Worm (Caenorhabditis elegans): Measurements from ENCODE around the gene T05H4.4.

The T05H4.4 gene

ce11 chrV:6442037-6442436 is 3.3 kb downstream of the T05H4.4 start, which contains the start of gene T05H4.3:
TSS of gene T05H4.3 (plus strand) at chrV:6442337.
- TF ChIP-seq F13C5.2 (tag; optimal IDR thresholded peaks at IDR 0.05): no peak
- no peak for TF ChIP-seq flt-1 (GFP tag; IDR thresholded peaks at IDR 0.05)
- no peak for TF ChIP-seq tra-4 (tag; optimal IDR thresholded peaks at IDR 0.05)
- no peak for TF ChIP-seq aly-1 (tag; optimal IDR thresholded peaks at IDR 0.05)
- TF ChIP-seq tbx-37 (GFP tag; conservative IDR thresholded peaks at IDR 0.05): no peak
- TF ChIP-seq B0310.2 (tag; optimal IDR thresholded peaks at IDR 0.05): no peak
- TF ChIP-seq sea-1 (GFP tag; conservative IDR thresholded peaks at IDR 0.05): no peak
- no peak for TF ChIP-seq ama-1 (optimal IDR thresholded peaks at IDR 0.05)
- TF ChIP-seq pes-1 (GFP tag; IDR thresholded peaks at IDR 0.05): no peak
- TF ChIP-seq tbx-11 (GFP tag; IDR thresholded peaks at IDR 0.05): no peak
- no peak for TF ChIP-seq ceh-13 (GFP tag; optimal IDR thresholded peaks at IDR 0.05)
- no peak for TF ChIP-seq hnd-1 (tag; optimal IDR thresholded peaks at IDR 0.05)

ce11 chrV:6448356-6448755 is 9.7 kb downstream of the T05H4.4 start, which contains the start of gene fbxa-196:
TSS of gene fbxa-196 (plus strand) at chrV:6448656.
- TF ChIP-seq tra-4 (tag; optimal IDR thresholded peaks at IDR 0.05) (no peak), ceh-36 (tag; optimal IDR thresholded peaks at IDR 0.05) (no peak), hnd-1 (tag; optimal IDR thresholded peaks at IDR 0.05) (no peak), flt-1 (GFP tag; IDR thresholded peaks at IDR 0.05) (no peak), aly-1 (tag; optimal IDR thresholded peaks at IDR 0.05) (no peak), hmbx-1 (tag; optimal IDR thresholded peaks at IDR 0.05) (no peak), F13C5.2 (tag; optimal IDR thresholded peaks at IDR 0.05) (no peak), B0310.2 (tag; optimal IDR thresholded peaks at IDR 0.05) (no peak), pes-1 (GFP tag; IDR thresholded peaks at IDR 0.05) (no peak), ets-7 (tag; optimal IDR thresholded peaks at IDR 0.05) (no peak), tbx-37 (GFP tag; conservative IDR thresholded peaks at IDR 0.05) (no peak), scrt-1 (GFP tag; IDR thresholded peaks at IDR 0.05) (no peak), sea-1 (GFP tag; conservative IDR thresholded peaks at IDR 0.05) (no peak), ceh-13 (GFP tag; optimal IDR thresholded peaks at IDR 0.05) (no peak), ama-1 (optimal IDR thresholded peaks at IDR 0.05) (no peak)

DNA sequence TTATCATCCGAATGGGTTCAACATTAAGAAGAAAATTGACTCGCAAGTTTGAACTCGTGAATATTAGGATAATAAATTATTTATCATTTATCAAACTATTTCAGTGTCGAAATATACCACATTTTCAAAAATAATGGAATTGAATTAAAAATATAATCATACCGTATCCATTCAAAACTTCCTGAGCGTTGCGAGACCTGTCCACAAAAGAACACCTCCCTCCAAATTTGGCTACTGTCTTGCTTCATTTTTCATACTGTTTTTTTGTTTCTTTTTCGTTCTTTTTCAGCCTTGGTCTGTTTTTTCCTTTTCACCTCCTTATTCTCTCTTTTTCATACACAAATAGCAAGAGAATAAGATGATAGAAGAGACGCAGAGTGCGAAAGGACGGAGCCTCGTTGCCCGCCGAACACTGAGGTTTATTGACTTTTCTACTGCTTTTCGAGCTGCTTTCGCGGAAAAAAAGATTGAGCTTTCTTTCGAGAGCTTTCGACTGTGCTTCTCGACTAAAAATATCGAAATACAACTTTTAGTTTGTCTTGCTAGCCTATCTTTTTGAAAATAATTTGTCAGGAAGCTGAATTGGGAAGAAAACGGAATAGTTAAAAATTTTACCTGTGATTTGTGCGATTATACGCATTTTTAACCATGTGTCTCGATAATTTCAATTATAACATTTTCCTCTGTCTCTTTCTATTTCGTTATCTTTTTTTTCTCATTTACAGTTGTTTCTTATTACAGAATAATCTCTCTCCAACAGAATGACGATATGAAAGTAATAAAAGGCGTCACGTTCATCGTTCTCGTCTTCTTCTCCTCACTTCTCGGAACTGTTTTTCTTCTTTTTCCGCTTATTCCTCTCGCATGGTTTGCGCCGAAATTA is 11.7 kb downstream of the T05H4.4 start, which contains the start of gene acl-8:
Gene acl-8, plus strand, starts transcription at position 742 of the 883 bp plus-strand sequence.
- TF ChIP-seq sea-1 (GFP tag; conservative IDR thresholded peaks at IDR 0.05) (no peak), ama-1 (optimal IDR thresholded peaks at IDR 0.05) (no peak), flt-1 (GFP tag; IDR thresholded peaks at IDR 0.05) (no peak), ceh-36 (tag; optimal IDR thresholded peaks at IDR 0.05) (no peak), aly-1 (tag; optimal IDR thresholded peaks at IDR 0.05) (no peak), B0310.2 (tag; optimal IDR thresholded peaks at IDR 0.05) (no peak), ceh-13 (GFP tag; optimal IDR thresholded peaks at IDR 0.05) (no peak), pes-1 (GFP tag; IDR thresholded peaks at IDR 0.05) (no peak), hmbx-1 (tag; optimal IDR thresholded peaks at IDR 0.05) (no peak)

DNA sequence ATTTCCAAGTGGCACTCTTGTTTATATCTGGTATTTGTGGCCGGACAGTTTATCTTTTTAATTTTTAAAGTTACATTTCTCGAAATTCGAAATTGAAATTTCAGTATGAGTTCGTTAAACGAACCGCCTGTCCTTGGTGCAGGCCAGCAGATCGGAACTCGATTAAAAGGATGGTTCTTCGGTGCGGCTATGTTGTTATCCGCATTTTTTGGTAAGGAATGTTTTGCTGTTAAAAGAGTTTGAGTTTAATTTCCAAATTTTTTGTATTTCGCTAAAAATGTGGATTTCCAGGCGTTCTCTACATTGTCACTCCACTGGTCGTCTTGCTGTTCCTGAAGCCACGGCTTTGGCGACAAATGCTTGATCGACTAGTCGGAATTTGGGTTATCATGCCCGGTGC is 14.4 kb downstream of the T05H4.4 start, which contains the start of gene acl-9:
Gene acl-9, plus strand, starts transcription at position 105 of the 400 bp plus-strand sequence.
- TF ChIP-seq hmbx-1 (tag; optimal IDR thresholded peaks at IDR 0.05) (no peak), tbx-37 (GFP tag; conservative IDR thresholded peaks at IDR 0.05) (no peak), ama-1 (optimal IDR thresholded peaks at IDR 0.05) (no peak), ets-7 (tag; optimal IDR thresholded peaks at IDR 0.05) (no peak), tbx-11 (GFP tag; IDR thresholded peaks at IDR 0.05) (no peak), hmg-4 (GFP tag; optimal IDR thresholded peaks at IDR 0.05) (no peak), B0310.2 (tag; optimal IDR thresholded peaks at IDR 0.05) (no peak), sea-1 (GFP tag; conservative IDR thresholded peaks at IDR 0.05) (no peak), flt-1 (GFP tag; IDR thresholded peaks at IDR 0.05) (no peak), ceh-36 (tag; optimal IDR thresholded peaks at IDR 0.05) (no peak), scrt-1 (GFP tag; IDR thresholded peaks at IDR 0.05) (no peak), hnd-1 (tag; optimal IDR thresholded peaks at IDR 0.05) (no peak), pes-1 (GFP tag; IDR thresholded peaks at IDR 0.05) (no peak)

DNA sequence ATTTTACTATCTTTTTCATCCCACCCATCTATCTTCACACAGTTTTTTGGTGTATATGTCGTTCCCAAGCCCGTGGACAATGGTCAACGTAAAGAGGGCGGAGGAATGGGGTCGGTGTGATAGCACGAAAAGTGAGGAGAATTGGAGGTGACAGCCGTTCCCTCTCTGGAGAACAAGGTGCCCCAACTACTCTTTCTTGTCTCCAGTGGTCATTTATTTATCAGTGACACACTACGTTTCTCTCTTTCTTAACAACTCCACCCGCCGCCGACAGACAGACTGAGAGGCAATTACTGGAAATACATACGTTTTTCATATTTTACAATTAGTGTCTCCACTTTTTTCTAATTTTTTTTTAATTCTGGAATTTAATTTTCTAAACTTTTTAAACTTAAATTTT is 18.2 kb downstream of the T05H4.4 start:
- TF ChIP-seq F13C5.2 (tag; optimal IDR thresholded peaks at IDR 0.05) (no peak), flt-1 (GFP tag; IDR thresholded peaks at IDR 0.05) (no peak), pes-1 (GFP tag; IDR thresholded peaks at IDR 0.05) (no peak), tbx-11 (GFP tag; IDR thresholded peaks at IDR 0.05) (no peak), B0310.2 (tag; optimal IDR thresholded peaks at IDR 0.05) (no peak), scrt-1 (GFP tag; IDR thresholded peaks at IDR 0.05) (no peak), ama-1 (optimal IDR thresholded peaks at IDR 0.05) (no peak), ceh-36 (tag; optimal IDR thresholded peaks at IDR 0.05) (no peak), ets-7 (tag; optimal IDR thresholded peaks at IDR 0.05) (no peak), hmbx-1 (tag; optimal IDR thresholded peaks at IDR 0.05) (no peak), sea-1 (GFP tag; conservative IDR thresholded peaks at IDR 0.05) (no peak), tra-4 (tag; optimal IDR thresholded peaks at IDR 0.05) (no peak), aly-1 (tag; optimal IDR thresholded peaks at IDR 0.05) (no peak), hmg-4 (GFP tag; optimal IDR thresholded peaks at IDR 0.05) (no peak), hnd-1 (tag; optimal IDR thresholded peaks at IDR 0.05) (no peak)

- no peak for TF ChIP-seq tbx-11 (GFP tag; IDR thresholded peaks at IDR 0.05)
- TF ChIP-seq hmg-4 (GFP tag; optimal IDR thresholded peaks at IDR 0.05): no peak
- TF ChIP-seq hmbx-1 (tag; optimal IDR thresholded peaks at IDR 0.05): no peak
- TF ChIP-seq sea-1 (GFP tag; conservative IDR thresholded peaks at IDR 0.05): no peak
- no peak for TF ChIP-seq tra-4 (tag; optimal IDR thresholded peaks at IDR 0.05)
- no peak for TF ChIP-seq scrt-1 (GFP tag; IDR thresholded peaks at IDR 0.05)
- no peak for TF ChIP-seq flt-1 (GFP tag; IDR thresholded peaks at IDR 0.05)
- no peak for TF ChIP-seq hnd-1 (tag; optimal IDR thresholded peaks at IDR 0.05)
- no peak for TF ChIP-seq B0310.2 (tag; optimal IDR thresholded peaks at IDR 0.05)
- TF ChIP-seq pes-1 (GFP tag; IDR thresholded peaks at IDR 0.05): no peak
- no peak for TF ChIP-seq ets-7 (tag; optimal IDR thresholded peaks at IDR 0.05)
- TF ChIP-seq aly-1 (tag; optimal IDR thresholded peaks at IDR 0.05): no peak
- no peak for TF ChIP-seq ceh-13 (GFP tag; optimal IDR thresholded peaks at IDR 0.05)
- TF ChIP-seq ama-1 (optimal IDR thresholded peaks at IDR 0.05): no peak
These were observed 19.7 kb downstream of the T05H4.4 start for ce11 chrV:6458302-6458998.

Data from whole organism, early embryonic.